Fruit fly (Drosophila melanogaster) whole organism: ENCODE measurements around the gene Cp7Fb.

Experiments used
- CG8478 ChIP-seq: fragments of >200 bp; optimal IDR thresholded peaks from 2 replicates; lab custom pipeline; 2018; ENCODE audit warnings: inconsistent platforms
- Dll ChIP-seq: fragments of >200 bp; optimal IDR thresholded peaks from 2 replicates; lab custom pipeline; 2017
- EcR ChIP-seq, 2 experiments: fragments of >200 bp; optimal IDR thresholded peaks; 2 replicates each; lab custom pipeline; 2017; ENCODE audit warnings: missing biosample characterization in 2 of 2, missing genetic modification characterization in 2 of 2, missing genetic modification reagents in 2 of 2
- pan ChIP-seq: fragments of >200 bp; optimal IDR thresholded peaks from 2 replicates; lab custom pipeline; 2017
- psq ChIP-seq: fragments of >200 bp; optimal IDR thresholded peaks from 2 replicates; lab custom pipeline; 2017
- usp ChIP-seq: fragments of >200 bp; optimal IDR thresholded peaks from 2 replicates; lab custom pipeline; 2017; ENCODE audit warnings: missing biosample characterization, missing genetic modification characterization, mixed read lengths

dm6 chrX:8523572-8524155 is 50.0 kb downstream of the Cp7Fb start:
- TF ChIP-seq pan (lab: Kevin White, UChicago) (no peak), psq (no peak), usp (GFP tag; lab: Kevin White, UChicago) (no peak), EcR (GFP tag; optimal IDR thresholded peaks at IDR 0.05; lab: Kevin White, UChicago) (no peak), Dll (lab: Kevin White, UChicago) (no peak), CG8478 (lab: Kevin White, UChicago) (no peak)
